Fruit fly (Drosophila melanogaster) whole organism, pupa: ENCODE results near the gene CG17294.

Source experiments
- Ets98B ChIP-seq: fragments of 200-800 bp; sonication (Bioruptor generic); IDR thresholded peaks from 2 replicates; pipeline ENCODE4 v1.3.6; 2022; ENCODE audit warnings: missing biosample characterization, missing genetic modification characterization
- gl ChIP-seq: fragments of 200-800 bp; sonication (Bioruptor generic); optimal IDR thresholded peaks from 2 replicates; lab custom pipeline; 2018; ENCODE audit warnings: missing biosample characterization, mild to moderate bottlenecking, missing genetic modification characterization

DNA sequence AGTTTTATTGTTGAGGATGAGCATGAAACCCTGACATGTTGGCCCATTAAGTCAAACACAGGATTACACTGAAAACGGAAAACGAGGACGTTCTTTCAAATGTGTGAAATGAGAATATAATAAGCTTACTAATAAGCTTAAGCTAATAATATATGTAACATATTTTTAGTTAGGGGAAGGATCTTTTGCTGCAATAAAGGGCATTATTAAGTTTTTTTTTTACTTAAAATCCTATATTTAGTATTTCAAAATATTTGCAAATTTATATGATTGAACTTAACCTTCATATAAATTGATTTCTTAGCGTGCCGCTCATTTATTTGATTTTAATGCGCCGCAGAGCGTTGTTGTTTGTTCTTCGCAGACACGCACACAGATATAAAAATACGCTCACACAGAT is 43.6 kb upstream of the CG17294 start:
- TF ChIP-seq Ets98B (GFP tag; lab: Robert Waterston, UW): no peak
- no peak for TF ChIP-seq gl (tag; lab: Kevin White, UChicago)
